Worm (Caenorhabditis elegans): ENCODE data around the gene tpa-1.

tpa-1 gene

ce11 chrIV:139652-140051 lies 47.9 kb downstream of the tpa-1 start:
- no peak for TF ChIP-seq him-1 (tag; optimal IDR thresholded peaks at IDR 0.05)
- TF ChIP-seq W03F9.2 (tag; optimal IDR thresholded peaks at IDR 0.05) = no peak
- TF ChIP-seq dao-5 (tag; optimal IDR thresholded peaks at IDR 0.05) = no peak

DNA sequence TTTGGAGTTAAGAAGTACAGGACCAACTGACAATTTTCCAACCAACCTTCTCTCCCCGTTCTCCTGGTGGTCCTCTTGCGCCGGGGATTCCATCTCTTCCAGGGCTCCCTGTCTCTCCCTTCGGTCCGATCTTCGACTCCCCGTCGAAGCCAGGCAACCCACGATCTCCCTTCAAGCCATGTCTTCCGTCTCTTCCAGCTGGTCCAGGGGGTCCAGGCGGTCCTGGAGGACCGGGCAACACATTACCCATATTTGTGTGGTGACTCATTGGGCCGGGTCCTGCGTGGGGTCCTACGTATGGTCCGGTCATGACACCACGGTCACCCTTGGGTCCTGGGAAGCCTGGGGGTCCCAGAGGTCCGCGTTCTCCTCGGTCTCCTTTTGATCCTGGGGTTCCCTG lies 49.2 kb downstream of the tpa-1 start:
- no peak for TF ChIP-seq him-1 (tag; optimal IDR thresholded peaks at IDR 0.05)
- TF ChIP-seq W03F9.2 (tag; optimal IDR thresholded peaks at IDR 0.05) = no peak
- TF ChIP-seq dao-5 (tag; optimal IDR thresholded peaks at IDR 0.05) = no peak

DNA sequence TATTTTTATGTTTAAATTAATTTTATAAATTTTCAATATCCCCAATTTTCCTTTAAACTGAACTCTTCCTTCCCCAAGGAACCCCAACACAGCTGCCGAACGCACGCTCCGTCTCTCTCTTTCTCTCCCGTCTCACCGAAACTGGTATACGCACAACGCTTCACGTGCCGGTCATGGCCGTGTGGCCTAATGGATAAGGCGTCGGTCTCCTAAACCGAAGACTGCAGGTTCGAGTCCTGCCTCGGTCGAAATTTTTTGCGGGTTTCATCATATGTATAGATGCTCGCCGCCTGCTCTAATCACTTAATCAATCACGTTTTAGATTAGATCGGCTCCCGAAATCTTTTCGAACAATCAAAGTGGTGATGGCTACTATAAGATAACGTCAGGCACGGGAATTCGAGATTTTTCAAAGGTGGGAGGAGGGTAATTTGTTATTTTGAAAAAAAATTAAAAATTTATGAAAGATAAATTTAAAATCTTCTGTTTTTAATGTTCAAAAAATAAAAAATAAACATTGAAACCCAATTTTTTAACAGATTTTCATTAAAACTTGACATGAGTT lies 52.1 kb downstream of the tpa-1 start:
- no peak for TF ChIP-seq W03F9.2 (tag; optimal IDR thresholded peaks at IDR 0.05)
- peak; percentile 39 for TF ChIP-seq dao-5 (tag; optimal IDR thresholded peaks at IDR 0.05)
- peak; percentile 54 for TF ChIP-seq him-1 (tag; optimal IDR thresholded peaks at IDR 0.05)

DNA sequence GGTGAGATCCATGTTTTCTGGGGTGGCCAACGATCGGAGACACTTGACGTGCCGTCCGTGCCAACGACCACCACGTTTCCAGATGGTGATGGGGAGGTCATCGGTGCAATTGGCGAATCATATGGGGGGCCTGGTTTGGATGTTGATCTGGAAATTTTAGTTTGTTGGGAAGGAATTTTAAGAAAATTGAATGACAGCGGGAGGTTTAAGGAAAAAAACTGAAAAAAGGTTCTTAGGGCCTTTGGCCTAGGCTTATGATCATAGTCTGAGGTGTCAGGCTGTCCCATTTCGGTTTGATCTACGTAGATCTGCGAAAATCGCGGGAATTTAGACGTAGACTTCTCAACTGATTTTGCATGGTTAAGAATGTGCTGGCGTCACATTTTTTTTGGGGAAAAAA lies 56.0 kb downstream of the tpa-1 start, which contains the start of gene col-99:
Gene col-99 (minus strand): TSS at position 101 of the 400 bp plus-strand sequence.
- TF ChIP-seq dao-5 (tag; optimal IDR thresholded peaks at IDR 0.05) (no peak), him-1 (tag; optimal IDR thresholded peaks at IDR 0.05) (no peak), W03F9.2 (tag; optimal IDR thresholded peaks at IDR 0.05) (no peak)

DNA sequence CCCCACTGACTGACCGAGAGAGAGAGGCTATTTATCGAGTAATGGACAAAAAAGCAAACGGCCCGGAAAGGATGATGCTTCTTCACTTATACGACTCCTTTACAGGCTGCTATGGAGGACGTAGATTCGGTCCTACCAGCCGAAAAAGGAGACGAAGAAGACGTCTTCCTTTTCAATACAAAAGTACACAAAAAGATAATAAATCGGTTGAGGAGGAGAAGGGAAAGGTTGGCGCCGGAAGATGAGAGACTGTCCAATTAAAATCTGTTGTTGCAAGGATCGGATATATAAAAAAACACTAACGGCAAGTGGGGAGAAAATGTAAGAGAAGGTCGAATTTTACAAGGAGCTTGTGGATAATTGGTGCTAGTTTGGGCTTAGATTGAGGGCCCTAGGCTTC lies 57.0 kb downstream of the tpa-1 start:
- TF ChIP-seq him-1 (tag; optimal IDR thresholded peaks at IDR 0.05) (no peak), W03F9.2 (tag; optimal IDR thresholded peaks at IDR 0.05) (no peak), dao-5 (tag; optimal IDR thresholded peaks at IDR 0.05) (no peak)

DNA sequence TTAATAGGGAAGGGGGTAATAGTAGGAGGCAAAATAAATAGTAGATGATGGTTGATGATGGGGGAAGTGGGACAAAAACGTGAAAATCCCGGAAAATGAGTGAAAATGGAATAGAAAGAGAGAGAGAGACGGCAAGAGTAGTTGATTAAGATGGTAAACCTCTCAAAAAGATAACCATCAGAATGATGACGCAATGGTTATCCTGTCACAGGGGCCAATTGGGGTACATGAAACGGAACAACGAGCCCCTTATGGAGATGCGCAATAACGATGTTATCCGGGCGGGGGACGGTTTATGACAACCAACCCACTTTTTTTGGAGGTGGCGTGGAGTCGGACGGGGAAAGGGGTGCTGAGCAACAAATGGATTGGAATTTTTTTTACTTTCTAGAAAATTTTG lies 58.0 kb downstream of the tpa-1 start:
- TF ChIP-seq W03F9.2 (tag; optimal IDR thresholded peaks at IDR 0.05) = no peak
- no peak for TF ChIP-seq him-1 (tag; optimal IDR thresholded peaks at IDR 0.05)
- no peak for TF ChIP-seq dao-5 (tag; optimal IDR thresholded peaks at IDR 0.05)

DNA sequence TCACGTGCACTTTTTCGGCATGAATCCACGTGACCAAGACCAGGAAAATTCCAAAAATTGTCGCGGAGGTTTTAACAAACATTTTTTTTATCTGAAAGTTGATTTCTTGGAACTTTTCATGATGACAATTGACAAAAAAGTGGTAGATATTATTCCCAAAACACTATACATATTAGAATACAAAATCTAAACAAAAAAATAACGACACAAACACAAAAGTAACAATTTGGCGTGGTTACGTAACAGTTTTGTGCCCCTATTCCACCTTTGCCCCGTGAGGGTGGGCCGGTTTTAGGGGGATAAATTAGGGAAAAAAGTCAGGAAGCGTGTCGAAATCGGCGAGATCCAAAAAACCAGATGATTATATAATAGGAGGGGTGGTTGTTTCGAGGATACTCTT lies 66.0 kb downstream of the tpa-1 start, which contains the start of gene gegf-1:
Gene gegf-1 (minus strand): TSS at position 101 of the 400 bp plus-strand sequence.
- TF ChIP-seq W03F9.2 (tag; optimal IDR thresholded peaks at IDR 0.05) = no peak
- TF ChIP-seq dao-5 (tag; optimal IDR thresholded peaks at IDR 0.05) = no peak
- TF ChIP-seq him-1 (tag; optimal IDR thresholded peaks at IDR 0.05) = no peak

ce11 chrIV:158662-159061 lies 66.9 kb downstream of the tpa-1 start, which contains the start of gene Y38C1AA.7:
Gene Y38C1AA.7, plus strand, starts transcription at chrIV:158962.
- TF ChIP-seq him-1 (tag; optimal IDR thresholded peaks at IDR 0.05) = no peak
- TF ChIP-seq W03F9.2 (tag; optimal IDR thresholded peaks at IDR 0.05) = no peak
- no peak for TF ChIP-seq dao-5 (tag; optimal IDR thresholded peaks at IDR 0.05)

- TF ChIP-seq W03F9.2 (tag; optimal IDR thresholded peaks at IDR 0.05) = no peak
- TF ChIP-seq dao-5 (tag; optimal IDR thresholded peaks at IDR 0.05) = no peak
- TF ChIP-seq him-1 (tag; optimal IDR thresholded peaks at IDR 0.05) = no peak
These were observed 68.1 kb downstream of the tpa-1 start, which contains the start of gene Y38C1AA.19 for ce11 chrIV:159864-160263. Gene Y38C1AA.19, plus strand, starts transcription at chrIV:160164.

Data from whole organism, L4/young adult.